Worm (Caenorhabditis elegans) whole organism, L1 larva: ENCODE measurements around the gene fbxa-152.

Experiments used
- F16B12.6 ChIP-seq: fragments of 150-350 bp; optimal IDR thresholded peaks from 2 replicates; lab custom pipeline; 2014; ENCODE audit warnings: missing biosample characterization, missing genetic modification characterization
- ama-1 ChIP-seq: fragments of 150-350 bp; optimal IDR thresholded peaks from 2 replicates; lab custom pipeline; 2014
- ceh-8 ChIP-seq: fragments of 200-800 bp; sonication (Bioruptor generic); optimal IDR thresholded peaks from 2 replicates; lab custom pipeline; 2018; ENCODE audit warnings: mild to moderate bottlenecking, missing genetic modification characterization, moderate library complexity, missing compliant biosample characterization
- ceh-90 ChIP-seq: sonication (generic microtip); optimal IDR thresholded peaks from 2 replicates; lab custom pipeline; 2016; ENCODE audit warnings: missing genetic modification characterization, missing compliant biosample characterization
- dsc-1 ChIP-seq: sonication (generic microtip); optimal IDR thresholded peaks from 2 replicates; lab custom pipeline; 2016; ENCODE audit warnings: mild to moderate bottlenecking, missing genetic modification characterization, missing compliant biosample characterization
- elt-3 ChIP-seq, 6 experiments: fragments of 150-350 bp in 1 of 6; sonication (generic microtip); optimal IDR thresholded peaks; 2 replicates each; lab custom pipeline; 2017 to 2018; ENCODE audit warnings: missing biosample characterization in 6 of 6, missing genetic modification characterization in 6 of 6, inconsistent platforms in 1 of 6
- ets-5 ChIP-seq: fragments of 200-800 bp; sonication (Bioruptor generic); IDR thresholded peaks from 2 replicates; pipeline ENCODE4 v1.3.6; 2022; ENCODE audit warnings: missing genetic modification characterization, missing compliant biosample characterization
- fkh-4 ChIP-seq: sonication (generic microtip); optimal IDR thresholded peaks from 2 replicates; lab custom pipeline; 2016; ENCODE audit warnings: missing compliant biosample characterization, missing genetic modification characterization, borderline replicate concordance
- irx-1 ChIP-seq: sonication (generic microtip); optimal IDR thresholded peaks from 2 replicates; lab custom pipeline; 2016; ENCODE audit warnings: missing genetic modification characterization, missing compliant biosample characterization
- jun-1 ChIP-seq: fragments of 150-350 bp; optimal IDR thresholded peaks from 2 replicates; lab custom pipeline; 2014; ENCODE audit warnings: missing biosample characterization, missing genetic modification reagents, missing genetic modification characterization
- lin-14 ChIP-seq: fragments of 200-800 bp; sonication (Bioruptor generic); optimal IDR thresholded peaks from 2 replicates; lab custom pipeline; 2018; ENCODE audit warnings: mild to moderate bottlenecking, missing genetic modification characterization, moderate library complexity, missing compliant biosample characterization
- mdl-1 ChIP-seq, 2 experiments: fragments of 150-350 bp; optimal IDR thresholded peaks; 2 replicates each; lab custom pipeline; 2014 to 2017; ENCODE audit warnings: missing biosample characterization in 2 of 2, missing genetic modification characterization in 2 of 2, inconsistent platforms in 1 of 2
- nhr-20 ChIP-seq: sonication (generic microtip); optimal IDR thresholded peaks from 2 replicates; lab custom pipeline; 2016; ENCODE audit warnings: mild to moderate bottlenecking, missing genetic modification characterization, missing compliant biosample characterization
- pax-3 ChIP-seq: fragments of 200-800 bp; sonication (Bioruptor generic); optimal IDR thresholded peaks from 2 replicates; lab custom pipeline; 2018; ENCODE audit warnings: mild to moderate bottlenecking, missing genetic modification characterization, moderate library complexity, missing compliant biosample characterization
- skn-1 ChIP-seq: fragments of 150-350 bp; optimal IDR thresholded peaks from 2 replicates; lab custom pipeline; 2014; ENCODE audit warnings: missing biosample characterization, missing genetic modification characterization
- sup-37 ChIP-seq: fragments of 200-800 bp; sonication (Bioruptor generic); optimal IDR thresholded peaks from 2 replicates; lab custom pipeline; 2018; ENCODE audit warnings: mild to moderate bottlenecking, missing genetic modification characterization, missing compliant biosample characterization
- tlp-1 ChIP-seq: fragments of 150-350 bp; optimal IDR thresholded peaks from 2 replicates; lab custom pipeline; 2014; ENCODE audit warnings: missing biosample characterization, missing genetic modification characterization
- zag-1 ChIP-seq: fragments of 150-350 bp; optimal IDR thresholded peaks from 2 replicates; lab custom pipeline; 2014; ENCODE audit warnings: missing biosample characterization, missing genetic modification characterization
- ztf-4 ChIP-seq: fragments of 150-350 bp; optimal IDR thresholded peaks from 2 replicates; lab custom pipeline; 2014; ENCODE audit warnings: missing biosample characterization, missing genetic modification characterization

fbxa-152 gene

DNA sequence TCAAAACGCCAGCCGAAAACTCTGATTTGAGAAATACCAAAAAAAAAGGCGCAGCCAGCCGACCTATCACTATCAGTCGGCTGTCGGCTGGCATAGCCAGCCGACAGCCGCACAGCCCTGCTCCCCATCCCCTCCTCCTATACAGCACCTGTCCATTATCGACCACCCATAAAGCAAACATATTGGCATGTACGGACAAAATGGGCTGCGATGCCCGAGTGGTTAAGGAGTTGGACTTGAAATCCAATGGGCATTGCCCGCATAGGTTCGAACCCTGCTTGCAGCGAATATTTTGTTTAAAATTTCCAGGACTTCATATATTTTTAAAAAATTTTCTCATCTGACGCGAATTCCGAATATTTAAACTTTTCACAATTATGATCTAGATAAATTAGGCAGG, 51.7 kb downstream of the fbxa-152 start:
- no peak for TF ChIP-seq elt-3 (tag; optimal IDR thresholded peaks at IDR 0.05; lab: Kevin White, UChicago)
- no peak for TF ChIP-seq ama-1 (lab: Kevin White, UChicago)
- no peak for TF ChIP-seq ceh-8 (GFP tag; lab: Kevin White, UChicago)
- TF ChIP-seq skn-1 (tag; lab: Kevin White, UChicago), result no peak
- no peak for TF ChIP-seq ceh-90
- no peak for TF ChIP-seq mdl-1 (tag; optimal IDR thresholded peaks at IDR 0.05; lab: Kevin White, UChicago)
- TF ChIP-seq pax-3, result no peak
- no peak for TF ChIP-seq sup-37 (GFP tag; lab: Kevin White, UChicago)
- TF ChIP-seq dsc-1 (tag; lab: Kevin White, UChicago), result no peak
- no peak for TF ChIP-seq jun-1 (tag; lab: Kevin White, UChicago)
- no peak for TF ChIP-seq zag-1 (tag; lab: Kevin White, UChicago)
- no peak for TF ChIP-seq fkh-4 (tag; lab: Kevin White, UChicago)
- no peak for TF ChIP-seq lin-14 (GFP tag; lab: Kevin White, UChicago)
- TF ChIP-seq F16B12.6 (tag; lab: Kevin White, UChicago), result no peak
- TF ChIP-seq nhr-20, result no peak
- TF ChIP-seq tlp-1 (tag; lab: Kevin White, UChicago), result no peak
- TF ChIP-seq irx-1 (tag; lab: Kevin White, UChicago), result no peak
- TF ChIP-seq ztf-4 (tag; lab: Kevin White, UChicago), result no peak
- TF ChIP-seq ets-5 (GFP tag; lab: Robert Waterston, UW), result no peak
